Fruit fly (Drosophila melanogaster) whole organism: ENCODE results near the gene exex.

Experiments
- CG8478 ChIP-seq: fragments of >200 bp; optimal IDR thresholded peaks from 2 replicates; lab custom pipeline; 2018; ENCODE audit warnings: inconsistent platforms
- psq ChIP-seq: fragments of >200 bp; optimal IDR thresholded peaks from 2 replicates; lab custom pipeline; 2017

DNA sequence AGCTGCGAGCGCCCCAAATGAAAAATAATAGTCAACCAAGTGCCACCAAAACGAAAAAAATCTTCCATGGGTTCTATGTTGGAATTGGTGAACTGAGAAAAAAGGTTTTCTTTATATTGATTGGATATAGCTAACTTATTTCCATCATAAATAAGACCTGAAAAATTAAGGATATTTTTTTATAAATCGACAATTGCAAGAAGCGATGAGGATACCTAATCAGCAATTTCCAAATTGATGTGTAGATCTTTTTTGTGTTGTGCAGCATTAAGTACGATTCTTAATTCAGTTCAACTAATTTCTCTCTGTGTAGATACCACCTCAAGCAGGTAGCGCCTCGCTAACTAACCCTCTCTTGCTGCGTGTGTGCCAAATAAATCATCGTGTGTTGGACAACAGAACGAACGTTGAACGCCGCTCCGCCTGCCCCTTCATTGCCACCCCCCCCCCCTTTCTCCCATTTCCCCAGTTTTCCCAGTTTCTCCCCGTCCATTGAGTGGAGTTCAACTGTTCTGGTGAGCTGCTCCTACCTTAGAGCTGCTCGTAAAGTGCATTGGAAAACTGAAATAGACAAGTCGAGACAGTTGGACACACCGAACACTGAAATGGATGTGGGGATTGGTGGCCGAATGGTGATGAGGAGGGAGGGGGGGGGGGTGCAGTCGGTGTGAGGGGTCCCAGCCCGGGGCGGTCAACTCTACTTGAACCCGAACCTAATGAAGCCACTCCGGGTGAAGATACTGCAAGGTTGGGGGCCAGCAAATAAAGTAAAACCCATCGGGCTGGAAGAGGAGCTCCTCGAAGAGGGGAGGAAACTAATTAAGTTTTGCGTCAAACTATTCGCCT, 41.1 kb downstream of the exex start:
- TF ChIP-seq CG8478 (lab: Kevin White, UChicago) (no peak), psq (no peak)
